Fruit fly (Drosophila melanogaster) S2 (cell line): Measurements from ENCODE around the gene AIMP2.

Experiments used
- CG8478 ChIP-seq: fragments of >200 bp; optimal IDR thresholded peaks from 2 replicates; lab custom pipeline; 2018
- CTCF ChIP-seq, 2 experiments: fragments of >200 bp; optimal IDR thresholded peaks; 2 replicates each; lab custom pipeline; 2018

Gene AIMP2

DNA sequence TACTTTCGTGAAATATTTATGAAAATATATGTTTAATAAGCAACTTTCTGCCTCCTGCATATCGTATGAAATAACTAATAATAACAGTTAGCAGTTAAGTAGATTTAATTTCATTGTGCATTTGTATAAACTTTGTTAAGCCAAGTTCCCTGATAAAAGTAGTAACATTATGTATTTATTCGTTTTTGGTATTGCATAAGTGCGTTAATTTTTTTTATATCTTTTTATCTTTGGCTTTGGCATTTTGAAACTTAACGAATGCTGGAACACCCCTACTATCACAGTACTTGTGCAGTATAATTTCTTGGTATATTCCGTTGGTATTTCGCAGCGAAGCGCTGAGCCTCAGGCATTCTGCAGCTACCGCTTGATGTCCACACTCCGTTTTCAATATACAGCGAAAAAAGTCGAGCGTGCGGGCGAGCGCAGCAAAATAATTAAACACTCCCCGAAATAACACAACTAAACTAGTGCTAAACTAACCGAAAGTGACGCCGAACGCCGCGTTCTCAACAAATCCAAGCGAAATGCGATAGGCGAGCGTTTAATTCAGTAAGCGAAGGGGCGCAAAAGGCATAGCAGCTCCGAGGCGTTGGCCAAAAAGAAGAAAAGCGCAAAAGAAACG is 5.2 kb downstream of the AIMP2 start, which contains the start of gene RhoGAP71E:
TSS of gene RhoGAP71E (plus strand) at position 347 of the 625 bp plus-strand sequence.
- no peak for TF ChIP-seq CG8478
- TF ChIP-seq CTCF (optimal IDR thresholded peaks at IDR 0.05; lab: Kevin White, UChicago) = peak in 1 of 2 experiments; percentile 13

DNA sequence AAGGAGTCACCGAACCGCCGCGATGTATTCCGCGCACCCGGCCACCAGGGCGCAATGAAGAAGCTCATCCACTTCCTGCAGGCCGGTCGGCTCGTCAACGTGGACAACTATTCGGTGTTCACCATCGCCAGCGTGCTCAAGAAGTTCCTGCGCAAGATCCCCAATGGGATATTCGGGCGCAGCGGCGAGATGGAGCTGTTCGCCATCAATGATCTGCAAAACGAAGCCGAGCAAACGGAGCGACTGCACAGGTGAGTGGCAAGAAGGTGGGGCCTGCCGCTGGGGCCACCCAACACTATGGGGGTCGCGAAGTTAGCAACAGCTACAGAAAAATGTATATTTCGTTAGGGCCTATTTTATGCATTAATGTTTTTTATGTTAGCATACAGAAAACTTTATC is 6.3 kb downstream of the AIMP2 start:
- TF ChIP-seq CG8478 (no peak), CTCF (optimal IDR thresholded peaks at IDR 0.05; lab: Kevin White, UChicago) (no peak)

dm6 chr3L:15590803-15591597 is 7.6 kb downstream of the AIMP2 start:
- TF ChIP-seq CTCF (optimal IDR thresholded peaks at IDR 0.05; lab: Kevin White, UChicago) (no peak), CG8478 (no peak)

DNA sequence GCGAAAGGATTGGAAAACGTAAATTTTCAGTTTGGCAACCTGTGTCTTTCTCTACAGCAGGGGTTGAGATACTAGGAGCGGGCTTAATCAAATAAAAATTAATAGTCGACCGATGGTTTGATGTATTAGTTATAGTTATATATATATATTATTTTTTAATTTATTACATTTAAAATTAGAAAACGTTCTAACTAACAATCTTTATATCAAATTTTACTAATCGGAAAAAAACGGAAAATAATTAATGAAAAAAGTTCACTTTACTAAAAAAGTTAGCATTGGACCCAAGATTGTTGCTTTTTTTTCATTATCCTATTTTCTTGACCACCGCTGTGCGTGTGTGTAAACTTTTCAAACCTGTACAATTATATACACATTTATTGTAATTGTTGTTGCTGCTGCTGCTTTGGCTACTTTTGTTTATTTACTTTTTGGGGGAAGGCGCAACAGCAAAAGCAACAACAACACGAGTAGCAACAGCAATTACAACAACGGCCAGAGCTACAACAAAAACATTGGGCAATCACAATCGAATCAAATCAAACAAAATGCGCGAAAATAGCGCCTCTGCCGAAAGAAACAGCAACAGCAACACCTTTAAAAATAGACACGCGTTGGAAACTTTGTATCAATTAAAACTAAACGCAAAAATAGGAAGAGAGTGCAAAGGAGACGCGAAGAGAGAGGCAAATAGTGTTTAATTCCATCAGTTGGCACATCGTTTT is 9.3 kb downstream of the AIMP2 start:
- TF ChIP-seq CTCF (optimal IDR thresholded peaks at IDR 0.05; lab: Kevin White, UChicago) (no peak), CG8478 (no peak)

- TF ChIP-seq CG8478 (no peak), CTCF (optimal IDR thresholded peaks at IDR 0.05; lab: Kevin White, UChicago) (no peak)
Measured at dm6 chr3L:15593399-15593798, 10.0 kb downstream of the AIMP2 start.

- TF ChIP-seq CG8478 (no peak), CTCF (optimal IDR thresholded peaks at IDR 0.05; lab: Kevin White, UChicago) (no peak)
Measured at dm6 chr3L:15594093-15594653, 10.7 kb downstream of the AIMP2 start.

- no peak for TF ChIP-seq CTCF (optimal IDR thresholded peaks at IDR 0.05; lab: Kevin White, UChicago)
- no peak for TF ChIP-seq CG8478
Measured at dm6 chr3L:15595175-15595724, 11.8 kb downstream of the AIMP2 start.

DNA sequence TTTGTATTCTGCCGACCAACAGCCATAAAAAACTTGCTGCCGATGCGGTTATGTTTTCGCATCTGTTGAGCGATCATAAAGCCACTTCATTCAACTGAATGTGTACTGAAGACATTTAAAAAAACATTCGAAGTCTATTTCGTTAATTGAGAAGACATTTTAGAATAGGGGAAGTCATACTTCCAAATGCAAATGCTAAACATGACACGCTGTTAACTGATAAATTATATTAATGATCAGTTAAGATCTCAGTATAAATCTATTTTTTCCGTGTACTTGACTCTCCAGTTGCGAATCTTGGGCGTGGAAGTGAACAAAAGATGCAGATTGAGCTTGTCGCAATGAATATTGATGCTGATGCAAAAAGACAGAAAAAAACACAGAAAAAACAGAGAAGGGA is 12.5 kb downstream of the AIMP2 start:
- no peak for TF ChIP-seq CG8478
- no peak for TF ChIP-seq CTCF (optimal IDR thresholded peaks at IDR 0.05; lab: Kevin White, UChicago)

- no peak for TF ChIP-seq CG8478
- no peak for TF ChIP-seq CTCF (optimal IDR thresholded peaks at IDR 0.05; lab: Kevin White, UChicago)
Measured at dm6 chr3L:15597037-15597785, 13.8 kb downstream of the AIMP2 start.

DNA sequence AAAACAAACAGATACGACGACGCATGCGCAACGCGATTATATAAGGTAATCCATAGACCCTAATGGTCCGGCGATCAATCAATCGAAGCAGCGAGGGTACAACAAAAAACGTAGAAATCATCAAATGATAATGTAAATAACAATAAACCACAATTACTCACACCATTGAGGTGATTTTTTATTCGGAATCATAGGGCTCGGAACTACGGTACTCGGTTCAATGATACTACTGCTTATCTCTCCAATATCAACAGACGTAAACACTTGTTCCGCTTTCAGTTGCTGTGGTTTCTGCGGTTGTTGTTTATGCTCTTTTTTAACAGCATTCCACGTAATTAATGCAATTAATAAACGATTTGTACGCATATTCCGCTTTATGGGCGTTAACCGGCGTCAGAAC is 14.5 kb downstream of the AIMP2 start:
- no peak for TF ChIP-seq CG8478
- no peak for TF ChIP-seq CTCF (optimal IDR thresholded peaks at IDR 0.05; lab: Kevin White, UChicago)

DNA sequence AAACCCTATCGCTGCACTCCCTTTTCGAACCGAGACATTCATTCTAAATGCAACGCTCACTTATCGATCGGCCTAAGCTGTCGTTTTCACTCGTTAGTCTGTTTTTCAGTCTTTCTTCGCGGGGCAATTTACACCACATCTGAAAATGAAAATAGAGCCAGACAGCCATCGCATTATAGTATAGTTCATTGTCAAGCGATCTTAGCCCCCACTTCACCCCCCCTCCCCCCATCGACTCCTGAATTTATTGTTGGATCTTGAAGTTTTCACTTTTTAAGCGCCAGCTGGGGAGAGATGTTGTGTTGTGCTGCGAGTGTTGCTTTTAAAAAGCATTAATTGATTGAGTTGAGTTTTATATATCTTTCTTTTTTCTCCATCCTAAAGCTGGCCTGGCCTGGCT is 15.8 kb downstream of the AIMP2 start:
- TF ChIP-seq CG8478 (no peak), CTCF (optimal IDR thresholded peaks at IDR 0.05; lab: Kevin White, UChicago) (no peak)

dm6 chr3L:15600051-15600450 is 16.6 kb downstream of the AIMP2 start:
- TF ChIP-seq CG8478 (no peak), CTCF (optimal IDR thresholded peaks at IDR 0.05; lab: Kevin White, UChicago) (no peak)

DNA sequence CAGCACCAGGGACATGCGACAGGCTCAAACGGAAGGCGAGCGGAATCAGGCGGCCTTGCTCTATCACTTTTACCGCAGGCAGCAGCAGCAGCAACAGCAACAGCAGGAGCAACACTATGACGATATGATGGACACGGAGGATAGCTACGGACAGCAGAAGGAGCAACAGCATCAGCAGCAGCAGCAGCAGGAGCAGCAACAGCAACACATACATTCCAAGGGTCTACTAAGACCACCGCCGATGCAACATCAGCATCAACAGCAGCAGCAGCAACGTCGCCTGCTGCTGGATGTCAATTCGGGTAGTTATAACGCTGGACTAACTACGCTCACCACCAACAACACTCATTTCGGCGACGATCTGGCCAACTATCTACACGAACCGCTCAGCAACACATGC is 21.5 kb downstream of the AIMP2 start:
- no peak for TF ChIP-seq CG8478
- no peak for TF ChIP-seq CTCF (optimal IDR thresholded peaks at IDR 0.05; lab: Kevin White, UChicago)

- TF ChIP-seq CTCF (optimal IDR thresholded peaks at IDR 0.05; lab: Kevin White, UChicago) (no peak), CG8478 (no peak)
Measured at dm6 chr3L:15610109-15610508, 26.7 kb downstream of the AIMP2 start, which contains the start of gene CG7650. Gene CG7650 (minus strand): TSS chr3L:15610386.

DNA sequence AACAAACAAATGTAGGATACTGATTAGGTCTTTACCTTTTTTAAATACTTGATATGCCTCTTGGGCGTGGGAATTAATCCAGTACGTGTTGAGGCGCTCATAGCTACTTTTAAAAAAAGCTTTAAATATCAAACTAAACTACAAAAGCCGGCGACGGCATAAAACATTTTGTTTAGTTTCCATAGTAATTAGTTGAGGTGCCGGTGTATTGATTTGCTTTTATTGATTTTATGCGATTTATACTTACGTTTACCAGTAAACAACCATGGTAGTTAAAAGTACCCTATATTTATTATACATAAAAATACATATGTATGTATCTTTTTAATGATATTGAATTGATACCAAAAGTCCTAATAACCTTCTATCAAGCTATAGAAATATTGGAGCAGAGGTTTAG is 29.3 kb downstream of the AIMP2 start, which contains the start of gene CG13449:
TSS of gene CG13449 (minus strand) at position 101 of the 400 bp plus-strand sequence.
- TF ChIP-seq CTCF (optimal IDR thresholded peaks at IDR 0.05; lab: Kevin White, UChicago) (no peak), CG8478 (no peak)
